Fruit fly (Drosophila melanogaster) whole organism, embryonic: ENCODE results near the gene fwe.

Experiments used
- ATbp ChIP-seq: fragments of 200-800 bp; sonication (Bioruptor generic); optimal IDR thresholded peaks from 2 replicates; lab custom pipeline; 2017; ENCODE audit warnings: missing biosample characterization, mild to moderate bottlenecking, missing genetic modification characterization, missing genetic modification reagents
- Adf1 ChIP-seq: fragments of 200-800 bp; sonication (Bioruptor generic); IDR thresholded peaks from 2 replicates; pipeline ENCODE4 v1.3.6; 2022; ENCODE audit warnings: missing biosample characterization, missing genetic modification characterization
- Aef1 ChIP-seq: fragments of 200-800 bp; sonication (Bioruptor generic); IDR thresholded peaks from 3 replicates; pipeline ENCODE4 v1.3.6; 2022; ENCODE audit warnings: missing biosample characterization, missing genetic modification characterization
- Antp ChIP-seq: fragments of 200-800 bp; sonication (Bioruptor generic); optimal IDR thresholded peaks from 3 replicates; lab custom pipeline; 2016; ENCODE audit warnings: missing biosample characterization, missing genetic modification characterization
- CG10565 ChIP-seq: fragments of 200-800 bp; sonication (Bioruptor generic); optimal IDR thresholded peaks from 3 replicates; lab custom pipeline; 2016; ENCODE audit warnings: missing biosample characterization, mild to moderate bottlenecking, missing genetic modification characterization
- CG12071 ChIP-seq: fragments of 200-800 bp; sonication (Bioruptor generic); optimal IDR thresholded peaks from 3 replicates; lab custom pipeline; 2018; ENCODE audit warnings: missing biosample characterization, mild to moderate bottlenecking, missing genetic modification characterization
- CG12659 ChIP-seq: fragments of 200-800 bp; sonication (Bioruptor generic); optimal IDR thresholded peaks from 3 replicates; lab custom pipeline; 2017; ENCODE audit warnings: mild to moderate bottlenecking, missing biosample characterization, missing genetic modification reagents, missing genetic modification characterization
- CG13123 ChIP-seq: fragments of 200-800 bp; sonication (Bioruptor generic); optimal IDR thresholded peaks from 2 replicates; lab custom pipeline; 2016; ENCODE audit warnings: missing biosample characterization, missing genetic modification characterization
- CG15011 ChIP-seq: fragments of 200-800 bp; sonication (Bioruptor generic); optimal IDR thresholded peaks from 3 replicates; lab custom pipeline; 2018; ENCODE audit warnings: missing biosample characterization, mild to moderate bottlenecking, missing genetic modification characterization
- CG16779 ChIP-seq: fragments of 200-800 bp; sonication (Bioruptor generic); IDR thresholded peaks from 2 replicates; pipeline ENCODE4 v1.3.6; 2022; ENCODE audit warnings: missing biosample characterization, missing genetic modification characterization
- CG16815 ChIP-seq: fragments of 200-800 bp; sonication (Bioruptor generic); optimal IDR thresholded peaks from 3 replicates; lab custom pipeline; 2017; ENCODE audit warnings: missing biosample characterization, mild to moderate bottlenecking, missing genetic modification characterization
- CG17612 ChIP-seq: fragments of 200-800 bp; sonication (Bioruptor generic); IDR thresholded peaks from 2 replicates; pipeline ENCODE4 v1.3.6; 2022; ENCODE audit warnings: missing biosample characterization, missing genetic modification characterization
- CG18262 ChIP-seq: fragments of 200-800 bp; optimal IDR thresholded peaks from 3 replicates; lab custom pipeline; 2019; ENCODE audit warnings: missing biosample characterization, mild to moderate bottlenecking, missing genetic modification characterization, moderate library complexity
- CG3407 ChIP-seq: fragments of 200-800 bp; sonication (Bioruptor generic); optimal IDR thresholded peaks from 2 replicates; lab custom pipeline; 2018; ENCODE audit warnings: missing biosample characterization, mild to moderate bottlenecking, missing genetic modification characterization
- CG4424 ChIP-seq: fragments of 200-800 bp; sonication (Bioruptor generic); optimal IDR thresholded peaks from 3 replicates; lab custom pipeline; 2016; ENCODE audit warnings: missing biosample characterization, missing genetic modification characterization
- CG4617 ChIP-seq: fragments of 200-800 bp; sonication (Bioruptor generic); optimal IDR thresholded peaks from 3 replicates; lab custom pipeline; 2016; ENCODE audit warnings: missing biosample characterization, missing genetic modification characterization, borderline replicate concordance
- CG6254 ChIP-seq: fragments of 200-800 bp; sonication (Bioruptor generic); optimal IDR thresholded peaks from 3 replicates; lab custom pipeline; 2017; ENCODE audit warnings: mild to moderate bottlenecking, missing biosample characterization, missing genetic modification reagents, missing genetic modification characterization
- CG9437 ChIP-seq: fragments of 200-800 bp; sonication (Bioruptor generic); optimal IDR thresholded peaks from 2 replicates; lab custom pipeline; 2018; ENCODE audit warnings: missing biosample characterization, mild to moderate bottlenecking, missing genetic modification characterization
- CHES-1-like ChIP-seq: fragments of 200-800 bp; sonication (Bioruptor generic); optimal IDR thresholded peaks from 2 replicates; lab custom pipeline; 2016; ENCODE audit warnings: missing biosample characterization, missing genetic modification characterization
- Deaf1 ChIP-seq: fragments of 200-800 bp; optimal IDR thresholded peaks from 3 replicates; lab custom pipeline; 2019; ENCODE audit warnings: missing biosample characterization, mild to moderate bottlenecking, missing genetic modification characterization, moderate library complexity
- Doc2 ChIP-seq: fragments of 200-800 bp; sonication (Bioruptor generic); IDR thresholded peaks from 2 replicates; pipeline ENCODE4 v1.3.6; 2022; ENCODE audit warnings: missing biosample characterization, missing genetic modification characterization
- Doc3 ChIP-seq: fragments of 200-800 bp; sonication (Bioruptor generic); IDR thresholded peaks from 3 replicates; pipeline ENCODE4 v1.3.6; 2022; ENCODE audit warnings: missing biosample characterization, missing genetic modification characterization; ENCODE audit not compliant: partially characterized antibody
- Drgx ChIP-seq: fragments of 200-800 bp; sonication (Bioruptor generic); IDR thresholded peaks from 2 replicates; pipeline ENCODE4 v1.3.6; 2022; ENCODE audit warnings: missing biosample characterization, missing genetic modification characterization
- E2f2 ChIP-seq: fragments of 200-800 bp; sonication (Bioruptor generic); IDR thresholded peaks from 2 replicates; pipeline ENCODE4 v1.3.6; 2022; ENCODE audit warnings: missing biosample characterization, missing genetic modification characterization
- Gug ChIP-seq: fragments of 200-800 bp; sonication (Bioruptor generic); IDR thresholded peaks from 4 replicates; pipeline ENCODE4 v1.3.6; 2022; ENCODE audit warnings: missing biosample characterization, missing genetic modification characterization
- HLH4C ChIP-seq: fragments of 200-800 bp; sonication (Bioruptor generic); IDR thresholded peaks from 3 replicates; pipeline ENCODE4 v1.3.6; 2022; ENCODE audit warnings: missing biosample characterization, missing genetic modification characterization; ENCODE audit not compliant: partially characterized antibody
- Hsf ChIP-seq: fragments of 200-800 bp; sonication (Bioruptor generic); optimal IDR thresholded peaks from 3 replicates; lab custom pipeline; 2016; ENCODE audit warnings: missing biosample characterization, missing genetic modification characterization
- Jarid2 ChIP-seq: fragments of 200-800 bp; sonication (Bioruptor generic); optimal IDR thresholded peaks from 3 replicates; lab custom pipeline; 2017; ENCODE audit warnings: mild to moderate bottlenecking, missing biosample characterization, missing genetic modification reagents, missing genetic modification characterization
- Meics ChIP-seq: fragments of 200-800 bp; sonication (Bioruptor generic); optimal IDR thresholded peaks from 2 replicates; lab custom pipeline; 2017; ENCODE audit warnings: missing biosample characterization, mild to moderate bottlenecking, missing genetic modification characterization
- NK7.1 ChIP-seq: fragments of 200-800 bp; sonication (Bioruptor generic); optimal IDR thresholded peaks from 3 replicates; lab custom pipeline; 2016; ENCODE audit warnings: missing biosample characterization, missing genetic modification characterization
- Ptx1 ChIP-seq: fragments of 200-800 bp; sonication (Bioruptor generic); IDR thresholded peaks from 2 replicates; pipeline ENCODE4 v1.3.6; 2022; ENCODE audit warnings: missing biosample characterization, missing genetic modification characterization
- Ravus ChIP-seq: fragments of 200-800 bp; sonication (Bioruptor generic); IDR thresholded peaks from 2 replicates; pipeline ENCODE4 v1.3.6; 2022; ENCODE audit warnings: missing biosample characterization, missing genetic modification characterization
- ac ChIP-seq: fragments of 200-800 bp; sonication (Bioruptor generic); optimal IDR thresholded peaks from 3 replicates; lab custom pipeline; 2017; ENCODE audit warnings: missing biosample characterization, mild to moderate bottlenecking, missing genetic modification characterization
- amos ChIP-seq: fragments of 200-800 bp; sonication (Bioruptor generic); IDR thresholded peaks from 2 replicates; pipeline ENCODE4 v1.3.6; 2022; ENCODE audit warnings: missing biosample characterization, missing genetic modification characterization; ENCODE audit not compliant: partially characterized antibody
- ci ChIP-seq: fragments of 200-800 bp; sonication (Bioruptor generic); IDR thresholded peaks from 3 replicates; pipeline ENCODE4 v1.3.6; 2022; ENCODE audit warnings: missing biosample characterization, missing genetic modification characterization
- croc ChIP-seq: fragments of 200-800 bp; sonication (Bioruptor generic); conservative IDR thresholded peaks from 3 replicates; pipeline ENCODE4 v1.3.6; 2022; ENCODE audit warnings: missing biosample characterization, missing genetic modification characterization
- crp ChIP-seq, 2 experiments: fragments of 200-800 bp; sonication (Bioruptor generic); optimal IDR thresholded peaks; 2 replicates in 1 of 2; 3 replicates in 1 of 2; lab custom pipeline; 2017; ENCODE audit warnings: missing biosample characterization in 2 of 2, missing genetic modification characterization in 2 of 2, mild to moderate bottlenecking in 1 of 2, moderate library complexity in 1 of 2
- dm ChIP-seq: fragments of 200-800 bp; sonication (Bioruptor generic); optimal IDR thresholded peaks from 3 replicates; lab custom pipeline; 2016; ENCODE audit warnings: missing biosample characterization, missing genetic modification characterization
- esg ChIP-seq: fragments of 200-800 bp; sonication (Bioruptor generic); conservative IDR thresholded peaks from 2 replicates; pipeline ENCODE4 v1.3.6; 2022; ENCODE audit warnings: missing biosample characterization, missing genetic modification characterization
- ewg ChIP-seq: fragments of 200-800 bp; sonication (Bioruptor generic); optimal IDR thresholded peaks from 3 replicates; lab custom pipeline; 2017; ENCODE audit warnings: mild to moderate bottlenecking, missing biosample characterization, missing genetic modification reagents, missing genetic modification characterization
- fd64A ChIP-seq: fragments of 200-800 bp; sonication (Bioruptor generic); optimal IDR thresholded peaks from 3 replicates; lab custom pipeline; 2018; ENCODE audit warnings: missing biosample characterization, mild to moderate bottlenecking, missing genetic modification characterization
- klu ChIP-seq: fragments of 200-800 bp; sonication (Bioruptor generic); IDR thresholded peaks from 2 replicates; pipeline ENCODE4 v1.3.6; 2022; ENCODE audit warnings: missing biosample characterization, missing genetic modification characterization
- kni ChIP-seq: fragments of 200-800 bp; sonication (Bioruptor generic); optimal IDR thresholded peaks from 3 replicates; lab custom pipeline; 2017; ENCODE audit warnings: mild to moderate bottlenecking, missing biosample characterization, missing genetic modification reagents, missing genetic modification characterization
- lola ChIP-seq, 3 experiments: fragments of >200 bp in 2 of 3; fragments of 200-800 bp in 1 of 3; sonication (Bioruptor generic) in 1 of 3; optimal IDR thresholded peaks; 2 replicates each; lab custom pipeline; 2017 to 2019; ENCODE audit warnings: missing biosample characterization in 3 of 3, missing genetic modification characterization in 3 of 3, mild to moderate bottlenecking in 1 of 3, moderate library complexity in 1 of 3
- luna ChIP-seq: fragments of 200-800 bp; sonication (Bioruptor generic); optimal IDR thresholded peaks from 2 replicates; lab custom pipeline; 2016; ENCODE audit warnings: missing biosample characterization, missing genetic modification characterization
- otp ChIP-seq: fragments of 200-800 bp; sonication (Bioruptor generic); IDR thresholded peaks from 3 replicates; pipeline ENCODE4, ENCODE4 v1.3.6; 2022; ENCODE audit warnings: missing biosample characterization, missing genetic modification characterization
- ttk ChIP-seq: fragments of 200-800 bp; sonication (Bioruptor generic); IDR thresholded peaks from 2 replicates; pipeline ENCODE4 v2.1.2; 2022; ENCODE audit warnings: missing biosample characterization, missing genetic modification characterization
- tup ChIP-seq: fragments of 200-800 bp; sonication (Bioruptor generic); optimal IDR thresholded peaks from 2 replicates; lab custom pipeline; 2016; ENCODE audit warnings: missing biosample characterization, mild to moderate bottlenecking, missing genetic modification characterization, moderate library complexity
- unpg ChIP-seq: fragments of 200-800 bp; sonication (Bioruptor generic); optimal IDR thresholded peaks from 3 replicates; lab custom pipeline; 2018; ENCODE audit warnings: missing biosample characterization, mild to moderate bottlenecking, missing genetic modification characterization, moderate library complexity

The fwe gene

DNA sequence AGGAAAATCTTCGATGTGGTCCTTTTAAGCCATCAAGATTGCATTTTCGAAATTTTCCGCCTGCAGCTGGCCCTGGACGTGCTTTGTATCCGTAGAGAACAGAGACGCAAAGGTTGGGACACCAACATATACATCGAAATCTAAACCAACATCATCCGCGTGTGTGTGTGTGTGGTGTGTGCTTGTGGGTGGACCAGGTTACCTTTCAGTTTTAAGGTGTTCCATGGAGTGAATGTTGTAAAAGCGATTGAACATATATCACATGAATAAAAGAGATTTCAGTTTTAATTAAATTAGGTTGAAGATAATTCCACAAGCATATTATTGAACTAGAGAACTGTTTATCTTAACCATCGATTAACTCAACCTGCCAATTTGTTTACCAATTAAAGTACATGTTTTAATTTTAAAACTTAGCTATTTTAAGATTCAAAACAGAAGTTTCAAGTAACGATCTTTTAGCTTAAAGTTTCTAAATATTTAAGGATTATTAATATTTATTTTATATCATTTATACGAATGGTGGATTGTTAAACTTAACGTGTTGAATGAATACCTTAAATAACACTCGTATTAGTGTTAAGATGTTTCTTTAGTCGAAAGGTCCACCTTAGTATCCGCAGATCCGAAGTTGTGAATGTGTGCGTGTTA, 10.9 kb upstream of the fwe start (continued):
- TF ChIP-seq CG4424 (GFP tag; lab: Kevin White, UChicago) = peak; percentile 59
- TF ChIP-seq dm (GFP tag; lab: Kevin White, UChicago) = peak; percentile 43
- TF ChIP-seq croc (GFP tag; lab: Robert Waterston, UW) = no peak
- TF ChIP-seq CHES-1-like (GFP tag; lab: Kevin White, UChicago) = peak; percentile 42
- TF ChIP-seq Deaf1 (tag; lab: Kevin White, UChicago) = peak; percentile 66
- peak; percentile 62 for TF ChIP-seq ATbp (GFP tag; lab: Kevin White, UChicago)
- TF ChIP-seq ci = peak; percentile 76
- peak; percentile 64 for TF ChIP-seq Ptx1 (GFP tag; lab: Robert Waterston, UW)
- no peak for TF ChIP-seq Ravus (GFP tag; lab: Robert Waterston, UW)
- peak; percentile 24 for TF ChIP-seq ac
- peak; percentile 57 for TF ChIP-seq CG15011 (GFP tag; lab: Kevin White, UChicago)
- peak; percentile 93 for TF ChIP-seq Meics (GFP tag; lab: Kevin White, UChicago)
- peak; percentile 91 for TF ChIP-seq CG12659 (GFP tag; lab: Kevin White, UChicago)
- TF ChIP-seq CG16779 = 0 out of 2 replicates have a peak, but pooled peaks have one; percentile 28
- no peak for TF ChIP-seq CG10565 (GFP tag; lab: Kevin White, UChicago)
- TF ChIP-seq unpg (GFP tag; lab: Kevin White, UChicago) = peak; percentile 76
- no peak; the same call in 1 of the 3 replicates for TF ChIP-seq HLH4C (GFP tag; lab: Robert Waterston, UW)
- TF ChIP-seq Gug (GFP tag; lab: Robert Waterston, UW) = peak; percentile 57; the same call in 2 of the 4 replicates
- TF ChIP-seq CG16815 (GFP tag; lab: Kevin White, UChicago) = peak; percentile 47
- TF ChIP-seq lola (GFP tag; optimal IDR thresholded peaks at IDR 0.05; lab: Kevin White, UChicago) = peak in 1 of 3 experiments; percentile 66
- no peak for TF ChIP-seq tup (GFP tag; lab: Kevin White, UChicago)
- TF ChIP-seq luna = peak; percentile 45
- peak; percentile 36 for TF ChIP-seq CG12071 (GFP tag; lab: Kevin White, UChicago)
- TF ChIP-seq CG9437 (GFP tag; lab: Kevin White, UChicago) = peak; percentile 29
- TF ChIP-seq Antp (GFP tag; lab: Kevin White, UChicago) = peak; percentile 55
- peak; percentile 48 for TF ChIP-seq CG13123 (GFP tag; lab: Kevin White, UChicago)
- TF ChIP-seq CG3407 = peak; percentile 58
- no peak for TF ChIP-seq ttk (GFP tag; lab: Robert Waterston, UW)
- peak; percentile 22; the same call in 1 of the 2 replicates for TF ChIP-seq Adf1
- TF ChIP-seq NK7.1 (GFP tag; lab: Kevin White, UChicago) = peak; percentile 6
- TF ChIP-seq fd64A (GFP tag; lab: Kevin White, UChicago) = no peak
- TF ChIP-seq Jarid2 (GFP tag; lab: Kevin White, UChicago) = no peak
- peak; percentile 54 for TF ChIP-seq CG17612
- 0 out of 2 replicates have a peak, but pooled peaks have one; percentile 20 for TF ChIP-seq klu (GFP tag; lab: Robert Waterston, UW)
- no peak for TF ChIP-seq otp (GFP tag; lab: Robert Waterston, UW)
- peak; percentile 73 for TF ChIP-seq CG4617 (GFP tag; lab: Kevin White, UChicago)
- peak; percentile 29; the same call in 1 of the 2 replicates for TF ChIP-seq E2f2 (GFP tag; lab: Robert Waterston, UW)
- TF ChIP-seq Aef1 (GFP tag; lab: Robert Waterston, UW) = peak; percentile 35; the same call in 2 of the 3 replicates
- peak; percentile 82 for TF ChIP-seq Drgx
- no peak for TF ChIP-seq Doc3
- TF ChIP-seq Doc2 (GFP tag; lab: Robert Waterston, UW) = no peak
- peak; percentile 49; the same call in 1 of the 2 replicates for TF ChIP-seq esg (GFP tag; lab: Robert Waterston, UW)
- TF ChIP-seq CG6254 = peak; percentile 18
- TF ChIP-seq crp (GFP tag; optimal IDR thresholded peaks at IDR 0.05; lab: Kevin White, UChicago) = peak in 1 of 2 experiments; percentile 0
- TF ChIP-seq CG18262 (tag; lab: Kevin White, UChicago) = peak; percentile 88
- TF ChIP-seq Hsf (GFP tag; lab: Kevin White, UChicago) = peak; percentile 40
- peak; percentile 50 for TF ChIP-seq kni (GFP tag; lab: Kevin White, UChicago)
- TF ChIP-seq ewg (GFP tag; lab: Kevin White, UChicago) = peak; percentile 62
- TF ChIP-seq amos (GFP tag; lab: Robert Waterston, UW) = no peak
